Fruit fly (Drosophila melanogaster): ENCODE measurements around the gene CG2150.
A peak's percentile ranks its signal among the peaks of the same experiment; 100 is the strongest.

DNA sequence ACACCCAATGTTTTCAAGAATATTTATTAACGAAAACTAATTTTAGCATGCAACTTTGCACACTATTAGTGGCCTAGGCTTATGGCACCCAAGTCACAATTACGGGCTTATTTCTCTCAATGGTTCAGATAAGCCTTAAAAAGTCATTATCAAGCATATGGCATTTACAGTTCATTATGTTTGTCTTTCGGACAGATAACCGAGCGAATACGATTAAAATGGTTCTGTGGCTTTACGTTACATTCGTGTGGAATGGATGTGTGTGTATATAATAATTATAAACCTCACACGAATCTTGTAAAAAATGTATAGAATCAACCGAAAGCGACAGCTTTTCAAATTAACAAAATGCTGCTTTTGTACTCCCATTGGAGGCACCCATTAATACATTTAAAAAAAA, 44.0 kb upstream of the CG2150 start:
- TF ChIP-seq salr (GFP tag; optimal IDR thresholded peaks at IDR 0.05) (no peak), Hr39 (GFP tag; optimal IDR thresholded peaks at IDR 0.05) (no peak), fd85E (GFP tag; optimal IDR thresholded peaks at IDR 0.05) (no peak), CG8119 (GFP tag; IDR thresholded peaks at IDR 0.05) (no peak), CG16779 (tag; optimal IDR thresholded peaks at IDR 0.05) (no peak), CG10669 (GFP tag; optimal IDR thresholded peaks at IDR 0.05) (no peak), Lpt (GFP tag; optimal IDR thresholded peaks at IDR 0.05) (no peak), Eip78C (GFP tag) (peak; percentile 61), Hr38 (GFP tag; optimal IDR thresholded peaks at IDR 0.05) (no peak), CG32006 (GFP tag; optimal IDR thresholded peaks at IDR 0.05) (no peak), Sox102F (GFP tag; optimal IDR thresholded peaks at IDR 0.05) (no peak), Eip93F (GFP tag; optimal IDR thresholded peaks at IDR 0.05) (no peak), pdm3 (GFP tag; optimal IDR thresholded peaks at IDR 0.05) (no peak), Gug (GFP tag; IDR thresholded peaks at IDR 0.05) (no peak)

Measured in whole organism, prepupa.